Worm (Caenorhabditis elegans) whole organism, L2 larva: Measurements from ENCODE around the gene dhhc-6.

Source experiments
- C34F6.9 ChIP-seq: fragments of 150-350 bp; optimal IDR thresholded peaks from 2 replicates; lab custom pipeline; 2014; ENCODE audit warnings: missing biosample characterization, missing genetic modification characterization
- F13H6.1 ChIP-seq: sonication (generic microtip); optimal IDR thresholded peaks from 2 replicates; lab custom pipeline; 2016; ENCODE audit warnings: missing genetic modification characterization, missing compliant biosample characterization
- R02D3.7 ChIP-seq: fragments of 150-350 bp; optimal IDR thresholded peaks from 2 replicates; lab custom pipeline; 2014; ENCODE audit warnings: missing biosample characterization, missing genetic modification characterization
- Y55F3AM.14 ChIP-seq: fragments of 200-800 bp; sonication (Bioruptor generic); optimal IDR thresholded peaks from 2 replicates; lab custom pipeline; 2018; ENCODE audit warnings: mild to moderate bottlenecking, missing genetic modification characterization, missing compliant biosample characterization
- ZK546.5 ChIP-seq: sonication (generic microtip); optimal IDR thresholded peaks from 2 replicates; lab custom pipeline; 2017; ENCODE audit warnings: missing biosample characterization, missing genetic modification characterization
- alr-1 ChIP-seq: fragments of 150-350 bp; optimal IDR thresholded peaks from 2 replicates; lab custom pipeline; 2014; ENCODE audit warnings: missing biosample characterization, missing genetic modification characterization
- ama-1 ChIP-seq: fragments of 150-350 bp; optimal IDR thresholded peaks from 2 replicates; lab custom pipeline; 2018; ENCODE audit warnings: inconsistent platforms
- blmp-1 ChIP-seq: sonication (generic microtip); optimal IDR thresholded peaks from 2 replicates; lab custom pipeline; 2017; ENCODE audit warnings: missing genetic modification characterization, mild to moderate bottlenecking, missing compliant biosample characterization, antibody characterized with exemption, moderate library complexity; ENCODE audit not compliant: insufficient read depth
- ceh-16 ChIP-seq: fragments of 150-350 bp; optimal IDR thresholded peaks from 2 replicates; lab custom pipeline; 2014; ENCODE audit warnings: missing biosample characterization, missing genetic modification characterization
- ceh-82 ChIP-seq: fragments of 150-350 bp; optimal IDR thresholded peaks from 2 replicates; lab custom pipeline; 2014; ENCODE audit warnings: missing biosample characterization, missing genetic modification characterization
- crh-2 ChIP-seq: sonication (generic microtip); optimal IDR thresholded peaks from 2 replicates; lab custom pipeline; 2017; ENCODE audit warnings: missing biosample characterization, missing genetic modification characterization
- dmd-4 ChIP-seq: sonication (generic microtip); optimal IDR thresholded peaks from 2 replicates; lab custom pipeline; 2017; ENCODE audit warnings: missing biosample characterization, missing genetic modification characterization
- egl-27 ChIP-seq: sonication (generic microtip); optimal IDR thresholded peaks from 3 replicates; lab custom pipeline; 2017; ENCODE audit warnings: missing biosample characterization, missing genetic modification reagents, missing genetic modification characterization
- elt-3 ChIP-seq: sonication (generic microtip); optimal IDR thresholded peaks from 2 replicates; lab custom pipeline; 2017; ENCODE audit warnings: missing biosample characterization, missing genetic modification characterization
- fos-1 ChIP-seq: fragments of 150-350 bp; optimal IDR thresholded peaks from 2 replicates; lab custom pipeline; 2014; ENCODE audit warnings: missing biosample characterization, missing genetic modification characterization
- gmeb-1 ChIP-seq: fragments of 150-350 bp; optimal IDR thresholded peaks from 2 replicates; lab custom pipeline; 2014; ENCODE audit warnings: missing biosample characterization, missing genetic modification characterization
- lin-11 ChIP-seq: fragments of 150-350 bp; sonication (generic microtip); optimal IDR thresholded peaks from 2 replicates; lab custom pipeline; 2014; ENCODE audit warnings: missing biosample characterization, missing genetic modification characterization, inconsistent platforms, mixed read lengths
- lin-13 ChIP-seq: fragments of 150-350 bp; optimal IDR thresholded peaks from 2 replicates; lab custom pipeline; 2014; ENCODE audit warnings: missing biosample characterization, missing genetic modification reagents, missing genetic modification characterization
- lin-39 ChIP-seq: fragments of 150-350 bp; optimal IDR thresholded peaks from 2 replicates; lab custom pipeline; 2014; ENCODE audit warnings: missing biosample characterization, missing genetic modification reagents, missing genetic modification characterization
- lsy-2 ChIP-seq, 2 experiments: fragments of 150-350 bp in 1 of 2; sonication (generic microtip) in 1 of 2; optimal IDR thresholded peaks; 2 replicates each; lab custom pipeline; 2014 to 2017; ENCODE audit warnings: missing biosample characterization in 2 of 2, missing genetic modification characterization in 2 of 2
- mbf-1 ChIP-seq: sonication (generic microtip); optimal IDR thresholded peaks from 2 replicates; lab custom pipeline; 2017; ENCODE audit warnings: missing biosample characterization, missing genetic modification characterization
- mdl-1 ChIP-seq, 2 experiments: fragments of 150-350 bp in 1 of 2; sonication (generic microtip) in 1 of 2; optimal IDR thresholded peaks; 2 replicates each; lab custom pipeline; 2017; ENCODE audit warnings: missing biosample characterization in 2 of 2, missing genetic modification characterization in 2 of 2
- nhr-10 ChIP-seq: sonication (generic microtip); optimal IDR thresholded peaks from 2 replicates; lab custom pipeline; 2017; ENCODE audit warnings: missing biosample characterization, missing genetic modification characterization
- nhr-11 ChIP-seq: fragments of 150-350 bp; optimal IDR thresholded peaks from 2 replicates; lab custom pipeline; 2014; ENCODE audit warnings: missing biosample characterization, missing genetic modification characterization
- nhr-12 ChIP-seq: fragments of 150-350 bp; optimal IDR thresholded peaks from 2 replicates; lab custom pipeline; 2014; ENCODE audit warnings: missing biosample characterization, missing genetic modification characterization
- nhr-129 ChIP-seq: fragments of 150-350 bp; optimal IDR thresholded peaks from 2 replicates; lab custom pipeline; 2014; ENCODE audit warnings: missing biosample characterization, missing genetic modification characterization
- nhr-21 ChIP-seq: fragments of 150-350 bp; optimal IDR thresholded peaks from 2 replicates; lab custom pipeline; 2014; ENCODE audit warnings: missing biosample characterization, missing genetic modification characterization
- nhr-23 ChIP-seq: fragments of 150-350 bp; optimal IDR thresholded peaks from 2 replicates; lab custom pipeline; 2014; ENCODE audit warnings: missing biosample characterization, missing genetic modification reagents, missing genetic modification characterization
- nhr-25 ChIP-seq: fragments of 150-350 bp; sonication (generic microtip); optimal IDR thresholded peaks from 3 replicates; lab custom pipeline; 2014; ENCODE audit warnings: missing biosample characterization, missing genetic modification characterization
- nhr-77 ChIP-seq: fragments of 150-350 bp; optimal IDR thresholded peaks from 2 replicates; lab custom pipeline; 2014; ENCODE audit warnings: missing biosample characterization, missing genetic modification characterization
- peb-1 ChIP-seq: fragments of 150-350 bp; optimal IDR thresholded peaks from 2 replicates; lab custom pipeline; 2014; ENCODE audit warnings: missing biosample characterization, missing genetic modification characterization
- sem-4 ChIP-seq: fragments of 150-350 bp; optimal IDR thresholded peaks from 2 replicates; lab custom pipeline; 2014; ENCODE audit warnings: missing biosample characterization, missing genetic modification reagents, missing genetic modification characterization
- skn-1 ChIP-seq: sonication (generic microtip); optimal IDR thresholded peaks from 2 replicates; lab custom pipeline; 2017; ENCODE audit warnings: missing biosample characterization, missing genetic modification characterization
- sma-3 ChIP-seq: sonication (generic microtip); optimal IDR thresholded peaks from 2 replicates; lab custom pipeline; 2016; ENCODE audit warnings: missing genetic modification reagents, missing genetic modification characterization, missing compliant biosample characterization
- sma-9 ChIP-seq, 2 experiments: fragments of 150-350 bp in 1 of 2; sonication (generic microtip) in 1 of 2; optimal IDR thresholded peaks; 2 replicates each; lab custom pipeline; 2014 to 2016; ENCODE audit warnings: missing genetic modification characterization in 2 of 2, mild to moderate bottlenecking in 1 of 2, missing biosample characterization in 1 of 2, missing compliant biosample characterization in 1 of 2, missing genetic modification reagents in 1 of 2, moderate library complexity in 1 of 2
- unc-39 ChIP-seq: fragments of 150-350 bp; optimal IDR thresholded peaks from 2 replicates; lab custom pipeline; 2014; ENCODE audit warnings: missing biosample characterization, missing genetic modification characterization
- unc-55 ChIP-seq: fragments of 150-350 bp; sonication (generic microtip); optimal IDR thresholded peaks from 3 replicates; lab custom pipeline; 2014; ENCODE audit warnings: missing biosample characterization, missing genetic modification reagents, missing genetic modification characterization
- zag-1 ChIP-seq: fragments of 150-350 bp; optimal IDR thresholded peaks from 2 replicates; lab custom pipeline; 2014; ENCODE audit warnings: missing biosample characterization, missing genetic modification characterization
- ztf-1 ChIP-seq: fragments of 200-800 bp; sonication (Bioruptor generic); conservative IDR thresholded peaks from 2 replicates; pipeline ENCODE4 v1.3.6; 2022; ENCODE audit warnings: missing genetic modification characterization, missing compliant biosample characterization
- ztf-11 ChIP-seq: sonication (generic microtip); optimal IDR thresholded peaks from 2 replicates; lab custom pipeline; 2017; ENCODE audit warnings: missing biosample characterization, missing genetic modification characterization

The dhhc-6 gene

ce11 chrIV:12080807-12081206 lies 43.9 kb upstream of the dhhc-6 start:
- TF ChIP-seq dmd-4 (tag; lab: Kevin White, UChicago), result no peak

DNA sequence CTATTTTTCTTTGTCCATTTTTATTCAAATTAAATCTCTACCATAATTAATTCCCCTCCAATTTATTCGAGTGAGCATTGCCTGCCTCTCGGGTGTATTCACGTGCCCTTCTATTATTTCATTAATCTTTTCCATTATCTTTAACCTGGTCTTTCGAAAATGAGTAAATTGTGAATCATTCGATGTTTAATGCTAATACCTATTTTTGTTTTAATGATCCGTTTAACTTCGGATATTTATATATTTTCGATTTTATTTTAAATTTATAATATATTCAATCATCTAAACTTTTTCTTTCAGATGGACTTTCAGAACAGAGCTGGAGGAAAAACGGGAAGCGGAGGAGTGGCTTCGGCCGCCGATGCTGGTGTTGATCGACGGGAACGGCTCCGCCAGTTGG lies 40.6 kb upstream of the dhhc-6 start, which contains the start of gene repo-1:
Gene repo-1 (plus strand): TSS at position 301 of the 400 bp plus-strand sequence.
- TF ChIP-seq ztf-11 (tag; lab: Kevin White, UChicago), result no peak
- no peak for TF ChIP-seq sem-4 (tag; lab: Kevin White, UChicago)
- no peak for TF ChIP-seq blmp-1 (tag; lab: Kevin White, UChicago)
- no peak for TF ChIP-seq alr-1 (tag; lab: Kevin White, UChicago)
- no peak for TF ChIP-seq sma-9 (GFP tag; optimal IDR thresholded peaks at IDR 0.05; lab: Kevin White, UChicago)
- TF ChIP-seq sma-9 (tag; optimal IDR thresholded peaks at IDR 0.05; lab: Kevin White, UChicago), result no peak
- no peak for TF ChIP-seq lin-39
- no peak for TF ChIP-seq peb-1 (tag; lab: Kevin White, UChicago)
- TF ChIP-seq gmeb-1 (tag; lab: Kevin White, UChicago), result no peak
- TF ChIP-seq unc-55 (GFP tag; lab: Kevin White, UChicago), result no peak

- peak; percentile 3 for TF ChIP-seq nhr-129 (tag; lab: Kevin White, UChicago)
- no peak for TF ChIP-seq gmeb-1 (tag; lab: Kevin White, UChicago)
Measured at ce11 chrIV:12084587-12084986, 40.2 kb upstream of the dhhc-6 start.

DNA sequence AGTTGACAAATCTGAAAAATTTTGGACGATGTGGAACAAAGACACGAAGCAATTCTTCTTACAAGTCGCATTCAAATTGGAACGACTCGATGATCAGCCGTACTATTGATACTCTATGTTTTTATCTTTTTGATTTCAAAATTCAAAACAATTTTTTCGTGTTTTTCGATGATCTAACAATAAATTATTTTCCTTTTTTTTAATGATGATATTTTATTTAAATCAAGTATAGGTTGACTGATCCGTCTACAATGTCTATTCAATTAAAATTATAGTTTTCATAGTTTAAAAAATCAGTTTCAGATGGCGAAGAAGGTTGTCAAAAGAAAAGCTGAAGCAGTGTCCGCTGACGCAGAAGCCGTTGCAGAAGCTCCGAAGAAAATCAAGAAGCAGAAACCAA lies 39.6 kb upstream of the dhhc-6 start, which contains the start of gene rbm-34:
Gene rbm-34 (plus strand): TSS at position 301 of the 400 bp plus-strand sequence.
- TF ChIP-seq unc-55 (GFP tag; lab: Kevin White, UChicago) (no peak), nhr-11 (tag; lab: Kevin White, UChicago) (no peak), sma-9 (GFP tag; optimal IDR thresholded peaks at IDR 0.05; lab: Kevin White, UChicago) (no peak), sma-9 (tag; optimal IDR thresholded peaks at IDR 0.05; lab: Kevin White, UChicago) (no peak), nhr-12 (no peak), nhr-10 (no peak), lin-13 (GFP tag; lab: Kevin White, UChicago) (no peak), R02D3.7 (tag; lab: Kevin White, UChicago) (no peak), ama-1 (lab: Kevin White, UChicago) (no peak), unc-39 (tag; lab: Kevin White, UChicago) (no peak), sem-4 (tag; lab: Kevin White, UChicago) (no peak), peb-1 (tag; lab: Kevin White, UChicago) (no peak), ztf-1 (GFP tag; lab: Robert Waterston, UW) (no peak), ztf-11 (tag; lab: Kevin White, UChicago) (no peak), nhr-21 (tag; lab: Kevin White, UChicago) (no peak), mbf-1 (tag; lab: Kevin White, UChicago) (no peak), elt-3 (tag; lab: Kevin White, UChicago) (no peak), ZK546.5 (tag; lab: Kevin White, UChicago) (no peak), skn-1 (tag; lab: Kevin White, UChicago) (no peak), lin-11 (no peak), lin-39 (no peak)

ce11 chrIV:12086498-12086897 lies 38.3 kb upstream of the dhhc-6 start:
- peak; percentile 79 for TF ChIP-seq ceh-16 (tag; lab: Kevin White, UChicago)
- peak; percentile 10 for TF ChIP-seq lin-11
- peak; percentile 50 for TF ChIP-seq nhr-25 (tag; lab: Kevin White, UChicago)
- peak; percentile 26 to 59 for TF ChIP-seq lsy-2 (tag; optimal IDR thresholded peaks at IDR 0.05; lab: Kevin White, UChicago)
- peak; percentile 53 for TF ChIP-seq sem-4 (tag; lab: Kevin White, UChicago)
- TF ChIP-seq unc-39 (tag; lab: Kevin White, UChicago), result no peak
- peak; percentile 67 for TF ChIP-seq sma-9 (GFP tag; optimal IDR thresholded peaks at IDR 0.05; lab: Kevin White, UChicago)
- no peak for TF ChIP-seq sma-9 (tag; optimal IDR thresholded peaks at IDR 0.05; lab: Kevin White, UChicago)
- TF ChIP-seq fos-1 (tag; lab: Kevin White, UChicago), result peak; percentile 51
- TF ChIP-seq ztf-1 (GFP tag; lab: Robert Waterston, UW), result no peak
- peak; percentile 36 for TF ChIP-seq zag-1 (tag; lab: Kevin White, UChicago)
- peak; percentile 37 for TF ChIP-seq ceh-82 (tag; lab: Kevin White, UChicago)
- peak; percentile 76 for TF ChIP-seq sma-3
- peak; percentile 76 for TF ChIP-seq F13H6.1 (tag; lab: Kevin White, UChicago)
- peak; percentile 77 for TF ChIP-seq crh-2 (tag; lab: Kevin White, UChicago)
- TF ChIP-seq nhr-21 (tag; lab: Kevin White, UChicago), result peak; percentile 52
- TF ChIP-seq R02D3.7 (tag; lab: Kevin White, UChicago), result no peak
- peak; percentile 30 for TF ChIP-seq nhr-77 (tag; lab: Kevin White, UChicago)
- TF ChIP-seq nhr-129 (tag; lab: Kevin White, UChicago), result peak; percentile 95
- TF ChIP-seq lin-13 (GFP tag; lab: Kevin White, UChicago), result peak; percentile 62
- TF ChIP-seq gmeb-1 (tag; lab: Kevin White, UChicago), result peak; percentile 70
- peak; percentile 75 for TF ChIP-seq Y55F3AM.14 (GFP tag; lab: Kevin White, UChicago)
- no peak for TF ChIP-seq lin-39
- TF ChIP-seq C34F6.9 (tag; lab: Kevin White, UChicago), result peak; percentile 64
- no peak for TF ChIP-seq nhr-23 (tag; lab: Kevin White, UChicago)
- no peak for TF ChIP-seq elt-3 (tag; lab: Kevin White, UChicago)
- peak; percentile 55 for TF ChIP-seq blmp-1 (tag; lab: Kevin White, UChicago)
- no peak for TF ChIP-seq nhr-10
- TF ChIP-seq egl-27, result peak; percentile 49
- peak in 1 of 2 experiments; percentile 57 for TF ChIP-seq mdl-1 (tag; optimal IDR thresholded peaks at IDR 0.05; lab: Kevin White, UChicago)
- TF ChIP-seq ZK546.5 (tag; lab: Kevin White, UChicago), result no peak
